Fruit fly (Drosophila melanogaster): ENCODE results near the gene CG31639.

DNA sequence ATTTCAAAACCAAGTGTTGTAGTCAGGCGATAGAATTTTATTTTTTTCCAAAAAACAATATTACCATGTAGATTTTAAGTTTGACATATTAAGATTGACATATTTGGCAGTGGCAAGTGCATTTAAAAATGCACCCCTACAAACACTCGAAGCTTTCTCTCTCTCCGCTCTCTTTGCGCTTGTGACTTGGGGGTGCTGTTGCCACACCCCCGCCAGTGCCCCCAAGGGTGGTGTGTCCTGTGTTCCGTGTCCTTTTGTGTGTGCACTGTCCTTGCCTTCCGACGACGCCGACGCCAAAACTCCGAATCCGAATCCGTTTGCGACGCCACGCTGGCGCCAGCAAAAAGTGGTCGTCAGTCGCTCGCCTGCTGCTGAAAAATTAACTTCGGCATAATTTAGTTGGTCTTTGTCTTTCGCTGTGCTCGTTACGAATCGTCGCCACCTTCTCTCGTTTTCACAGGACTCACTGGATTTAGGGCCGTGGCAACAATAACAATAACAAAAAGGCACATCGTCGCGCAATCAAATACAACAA lies 45.6 kb downstream of the CG31639 start:
- no peak for TF ChIP-seq Eip78C (GFP tag)
- no peak for TF ChIP-seq CG16779 (tag; optimal IDR thresholded peaks at IDR 0.05)
- TF ChIP-seq Lpt (GFP tag; optimal IDR thresholded peaks at IDR 0.05), result no peak
